Worm (Caenorhabditis elegans) whole organism, L4 larva: ENCODE results near the gene mlp-1.

Source experiments
- F10B5.3 ChIP-seq: sonication (generic microtip); optimal IDR thresholded peaks from 2 replicates; lab custom pipeline; 2016; ENCODE audit warnings: mild to moderate bottlenecking, missing genetic modification characterization, missing compliant biosample characterization
- F44E2.7 ChIP-seq: fragments of 200-800 bp; sonication (Bioruptor generic); IDR thresholded peaks from 2 replicates; pipeline ENCODE4 v2.1.2; 2022; ENCODE audit warnings: missing genetic modification characterization, missing compliant biosample characterization
- F49E8.2 ChIP-seq: sonication (generic microtip); optimal IDR thresholded peaks from 2 replicates; lab custom pipeline; 2016; ENCODE audit warnings: missing compliant biosample characterization, mild to moderate bottlenecking, missing genetic modification characterization, borderline replicate concordance
- T26A8.4 ChIP-seq: fragments of 200-800 bp; sonication (Bioruptor generic); IDR thresholded peaks from 2 replicates; pipeline ENCODE4 v1.3.6; 2022; ENCODE audit warnings: missing genetic modification characterization, missing compliant biosample characterization
- Y105C5A.15 ChIP-seq: fragments of 200-800 bp; sonication (Bioruptor generic); IDR thresholded peaks from 2 replicates; pipeline ENCODE4 v1.3.6; 2022; ENCODE audit warnings: missing genetic modification characterization, missing compliant biosample characterization
- Y75B8A.6 ChIP-seq: fragments of 200-800 bp; sonication (Bioruptor generic); IDR thresholded peaks from 2 replicates; pipeline ENCODE4 v1.3.6; 2022; ENCODE audit warnings: missing genetic modification reagents, missing genetic modification characterization, missing compliant biosample characterization
- ZK546.5 ChIP-seq, 2 experiments: sonication (generic microtip); optimal IDR thresholded peaks; 2 replicates each; lab custom pipeline; 2017; ENCODE audit warnings: missing biosample characterization in 2 of 2, missing genetic modification characterization in 2 of 2
- aly-2 ChIP-seq: sonication (generic microtip); optimal IDR thresholded peaks from 2 replicates; lab custom pipeline; 2018; ENCODE audit warnings: missing biosample characterization, missing genetic modification characterization
- ama-1 ChIP-seq: fragments of 150-350 bp; optimal IDR thresholded peaks from 2 replicates; lab custom pipeline; 2014; ENCODE audit warnings: inconsistent platforms, mixed read lengths
- ceh-28 ChIP-seq: fragments of 150-350 bp; optimal IDR thresholded peaks from 2 replicates; lab custom pipeline; 2014; ENCODE audit warnings: missing biosample characterization, missing genetic modification reagents, missing genetic modification characterization
- ceh-32 ChIP-seq: sonication (generic microtip); optimal IDR thresholded peaks from 2 replicates; lab custom pipeline; 2016; ENCODE audit warnings: mild to moderate bottlenecking, missing genetic modification characterization, missing compliant biosample characterization; ENCODE audit not compliant: poor library complexity
- ces-1 ChIP-seq: fragments of 150-350 bp; sonication (generic microtip); optimal IDR thresholded peaks from 4 replicates; lab custom pipeline; 2014; ENCODE audit warnings: missing biosample characterization, missing genetic modification reagents, missing genetic modification characterization
- cey-2 ChIP-seq: sonication (generic microtip); optimal IDR thresholded peaks from 3 replicates; lab custom pipeline; 2017; ENCODE audit warnings: missing genetic modification characterization, mild to moderate bottlenecking, missing compliant biosample characterization, antibody characterized with exemption, borderline replicate concordance; ENCODE audit not compliant: insufficient read depth
- ctbp-1 ChIP-seq: fragments of 200-800 bp; sonication (Bioruptor generic); IDR thresholded peaks from 2 replicates; pipeline ENCODE4 v1.3.6; 2022; ENCODE audit warnings: missing genetic modification reagents, missing genetic modification characterization, missing compliant biosample characterization
- dpl-1 ChIP-seq: fragments of 150-350 bp; optimal IDR thresholded peaks from 2 replicates; lab custom pipeline; 2014; ENCODE audit warnings: missing biosample characterization, missing genetic modification reagents, missing genetic modification characterization
- duxl-1 ChIP-seq: sonication (generic microtip); optimal IDR thresholded peaks from 2 replicates; lab custom pipeline; 2016; ENCODE audit warnings: mild to moderate bottlenecking, missing genetic modification characterization, moderate library complexity, missing compliant biosample characterization; ENCODE audit not compliant: poor library complexity
- egl-43 ChIP-seq: fragments of 200-800 bp; sonication (Bioruptor generic); IDR thresholded peaks from 2 replicates; pipeline ENCODE4 v1.3.6; 2022; ENCODE audit warnings: missing genetic modification reagents, missing genetic modification characterization, missing compliant biosample characterization
- fos-1 ChIP-seq: fragments of 150-350 bp; optimal IDR thresholded peaks from 2 replicates; lab custom pipeline; 2014; ENCODE audit warnings: missing biosample characterization, missing genetic modification characterization
- gei-8 ChIP-seq: fragments of 200-800 bp; sonication (Bioruptor generic); optimal IDR thresholded peaks from 2 replicates; lab custom pipeline; 2018; ENCODE audit warnings: mild to moderate bottlenecking, missing genetic modification characterization, missing compliant biosample characterization
- hif-1 ChIP-seq, 2 experiments: sonication (generic microtip); optimal IDR thresholded peaks; 2 replicates each; lab custom pipeline; 2016 to 2017; ENCODE audit warnings: missing compliant biosample characterization in 2 of 2, missing genetic modification characterization in 2 of 2, missing genetic modification reagents in 2 of 2, missing genotype in 2 of 2, mild to moderate bottlenecking in 1 of 2
- hlh-11 ChIP-seq: fragments of 200-800 bp; sonication (Bioruptor generic); optimal IDR thresholded peaks from 2 replicates; lab custom pipeline; 2018; ENCODE audit warnings: mild to moderate bottlenecking, missing genetic modification characterization, missing compliant biosample characterization
- hlh-30 ChIP-seq: sonication (generic microtip); optimal IDR thresholded peaks from 2 replicates; lab custom pipeline; 2017; ENCODE audit warnings: antibody characterized with exemption, mild to moderate bottlenecking, missing genetic modification characterization, missing compliant biosample characterization; ENCODE audit not compliant: insufficient read depth
- lin-13 ChIP-seq: fragments of 150-350 bp; optimal IDR thresholded peaks from 2 replicates; lab custom pipeline; 2014; ENCODE audit warnings: missing biosample characterization, missing genetic modification reagents, missing genetic modification characterization
- lin-29 ChIP-seq: fragments of 200-800 bp; sonication (Bioruptor generic); IDR thresholded peaks from 2 replicates; pipeline ENCODE4 v1.3.6; 2022; ENCODE audit warnings: missing genetic modification reagents, missing genetic modification characterization, missing compliant biosample characterization
- lir-3 ChIP-seq: sonication (generic microtip); optimal IDR thresholded peaks from 2 replicates; lab custom pipeline; 2016; ENCODE audit warnings: mild to moderate bottlenecking, missing genetic modification characterization, missing compliant biosample characterization
- lsy-2 ChIP-seq, 2 experiments: fragments of 150-350 bp in 1 of 2; sonication (generic microtip) in 1 of 2; optimal IDR thresholded peaks; 2 replicates each; lab custom pipeline; 2014 to 2017; ENCODE audit warnings: missing biosample characterization in 2 of 2, missing genetic modification characterization in 2 of 2
- mes-2 ChIP-seq: sonication (generic microtip); optimal IDR thresholded peaks from 2 replicates; lab custom pipeline; 2016; ENCODE audit warnings: missing genotype, mild to moderate bottlenecking, missing genetic modification characterization, missing compliant biosample characterization; ENCODE audit not compliant: poor library complexity, severe bottlenecking
- nhr-102 ChIP-seq: sonication (generic microtip); optimal IDR thresholded peaks from 2 replicates; lab custom pipeline; 2016; ENCODE audit warnings: mild to moderate bottlenecking, missing genetic modification characterization, moderate library complexity, missing compliant biosample characterization
- nhr-111 ChIP-seq: fragments of 200-800 bp; sonication (Bioruptor generic); optimal IDR thresholded peaks from 2 replicates; lab custom pipeline; 2018; ENCODE audit warnings: mild to moderate bottlenecking, missing genetic modification characterization, missing compliant biosample characterization
- nhr-28 ChIP-seq: fragments of 150-350 bp; optimal IDR thresholded peaks from 2 replicates; lab custom pipeline; 2014; ENCODE audit warnings: missing biosample characterization, missing genetic modification characterization
- nhr-41 ChIP-seq: fragments of 200-800 bp; sonication (Bioruptor generic); IDR thresholded peaks from 2 replicates; pipeline ENCODE4 v1.3.6; 2022; ENCODE audit warnings: missing genetic modification reagents, missing genetic modification characterization, missing compliant biosample characterization
- nhr-42 ChIP-seq: fragments of 200-800 bp; sonication (Bioruptor generic); IDR thresholded peaks from 2 replicates; pipeline ENCODE4 v1.3.6; 2022; ENCODE audit warnings: missing genetic modification characterization, missing compliant biosample characterization
- nhr-48 ChIP-seq: sonication (generic microtip); optimal IDR thresholded peaks from 2 replicates; lab custom pipeline; 2016; ENCODE audit warnings: mild to moderate bottlenecking, missing genetic modification characterization, missing compliant biosample characterization
- nhr-77 ChIP-seq: fragments of 150-350 bp; optimal IDR thresholded peaks from 2 replicates; lab custom pipeline; 2014; ENCODE audit warnings: missing biosample characterization, missing genetic modification characterization
- pha-4 ChIP-seq, 2 experiments: fragments of 150-350 bp in 1 of 2; fragments of 200-800 bp in 1 of 2; sonication (Bioruptor generic) in 1 of 2; IDR thresholded peaks in 1 of 2; optimal IDR thresholded peaks in 1 of 2; 2 replicates each; pipeline versions ENCODE4 v1.3.6 to Lab custom; 2014 to 2022; ENCODE audit warnings: missing genetic modification characterization in 2 of 2, missing genetic modification reagents in 2 of 2, missing biosample characterization in 1 of 2, missing compliant biosample characterization in 1 of 2
- pqm-1 ChIP-seq: sonication (generic microtip); optimal IDR thresholded peaks from 2 replicates; lab custom pipeline; 2017; ENCODE audit warnings: missing biosample characterization, missing genetic modification characterization
- rbr-2 ChIP-seq: sonication (generic microtip); optimal IDR thresholded peaks from 2 replicates; lab custom pipeline; 2016; ENCODE audit warnings: missing genotype, missing genetic modification characterization, missing compliant biosample characterization
- set-16 ChIP-seq: fragments of 200-800 bp; sonication (Bioruptor generic); IDR thresholded peaks from 2 replicates; pipeline ENCODE4 v1.3.6; 2022; ENCODE audit warnings: missing genetic modification reagents, missing genetic modification characterization, missing compliant biosample characterization
- skn-1 ChIP-seq: fragments of 150-350 bp; optimal IDR thresholded peaks from 2 replicates; lab custom pipeline; 2014; ENCODE audit warnings: missing biosample characterization, missing genetic modification characterization
- snpc-1.2 ChIP-seq: fragments of 200-800 bp; sonication (Bioruptor generic); IDR thresholded peaks from 2 replicates; pipeline ENCODE4 v1.3.6; 2022; ENCODE audit warnings: missing genetic modification reagents, missing genetic modification characterization, missing compliant biosample characterization
- spr-1 ChIP-seq: sonication (generic microtip); optimal IDR thresholded peaks from 2 replicates; lab custom pipeline; 2016; ENCODE audit warnings: mild to moderate bottlenecking, missing genetic modification characterization, missing compliant biosample characterization
- tag-97 ChIP-seq: fragments of 200-800 bp; sonication (Bioruptor generic); IDR thresholded peaks from 2 replicates; pipeline ENCODE4 v1.3.6; 2022; ENCODE audit warnings: missing genetic modification characterization, missing compliant biosample characterization
- unc-62 ChIP-seq, 3 experiments: fragments of 150-350 bp in 1 of 3; sonication (generic microtip); optimal IDR thresholded peaks in 2 of 3; peaks in 1 of 3; 1 replicate in 1 of 3; 2 replicates in 2 of 3; lab custom pipeline; 2014 to 2017; ENCODE audit warnings: missing biosample characterization in 3 of 3, missing genetic modification characterization in 3 of 3, missing genetic modification reagents in 3 of 3, missing genotype in 1 of 3
- zag-1 ChIP-seq: fragments of 150-350 bp; optimal IDR thresholded peaks from 2 replicates; lab custom pipeline; 2014; ENCODE audit warnings: missing biosample characterization, missing genetic modification characterization
- zfp-2 ChIP-seq: sonication (generic microtip); optimal IDR thresholded peaks from 2 replicates; lab custom pipeline; 2016; ENCODE audit warnings: mild to moderate bottlenecking, missing genetic modification characterization, missing compliant biosample characterization

Gene mlp-1

DNA sequence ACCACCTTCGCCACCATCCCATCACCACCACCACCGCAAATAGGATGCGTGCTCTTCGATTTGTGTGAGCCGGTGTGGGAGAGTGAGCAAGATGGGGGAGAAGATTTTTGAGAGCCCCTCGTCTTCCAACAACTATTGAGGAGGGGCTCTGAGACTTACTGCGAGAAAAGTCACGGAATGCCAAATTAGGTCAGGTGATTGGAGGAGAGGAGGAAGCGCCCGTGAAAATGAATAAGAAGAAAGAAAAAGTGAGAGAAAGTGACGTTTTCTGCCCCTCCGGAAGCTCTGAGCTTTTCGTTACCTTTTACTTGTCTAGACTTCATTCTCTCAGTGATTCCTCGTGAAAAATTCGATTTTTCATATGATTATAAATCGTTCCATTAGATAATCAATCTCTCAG is 23.8 kb upstream of the mlp-1 start:
- TF ChIP-seq F44E2.7 (GFP tag; lab: Robert Waterston, UW) = no peak
- TF ChIP-seq gei-8 (GFP tag; lab: Kevin White, UChicago) = no peak
- no peak for TF ChIP-seq F49E8.2 (tag; lab: Kevin White, UChicago)
- no peak for TF ChIP-seq ama-1 (lab: Kevin White, UChicago)
- TF ChIP-seq pha-4 (GFP tag; IDR thresholded peaks at IDR 0.05; lab: Robert Waterston, UW) = no peak
- TF ChIP-seq pha-4 (tag; optimal IDR thresholded peaks at IDR 0.05; lab: Kevin White, UChicago) = no peak
- no peak for TF ChIP-seq ZK546.5 (tag; optimal IDR thresholded peaks at IDR 0.05; lab: Kevin White, UChicago)
- TF ChIP-seq zfp-2 (tag; lab: Kevin White, UChicago) = no peak
- TF ChIP-seq ctbp-1 (GFP tag; lab: Robert Waterston, UW) = 0 out of 2 replicates have a peak, but pooled peaks have one; percentile 8
- no peak for TF ChIP-seq T26A8.4 (GFP tag; lab: Robert Waterston, UW)
- TF ChIP-seq hif-1 (tag; optimal IDR thresholded peaks at IDR 0.05; lab: Kevin White, UChicago) = no peak
- no peak for TF ChIP-seq tag-97
- TF ChIP-seq pqm-1 (tag; lab: Kevin White, UChicago) = no peak
- TF ChIP-seq unc-62 (GFP tag; optimal IDR thresholded peaks at IDR 0.05 in 1 of 2; lab: Kevin White, UChicago) = no peak
- TF ChIP-seq unc-62 (tag; optimal IDR thresholded peaks at IDR 0.05; lab: Kevin White, UChicago) = no peak
- TF ChIP-seq duxl-1 = no peak
- no peak for TF ChIP-seq hlh-11 (tag; lab: Kevin White, UChicago)
- TF ChIP-seq dpl-1 (GFP tag; lab: Kevin White, UChicago) = no peak
- TF ChIP-seq fos-1 (tag; lab: Kevin White, UChicago) = no peak
- no peak for TF ChIP-seq zag-1 (tag; lab: Kevin White, UChicago)
- TF ChIP-seq snpc-1.2 = no peak
- TF ChIP-seq hlh-30 (tag; lab: Kevin White, UChicago) = peak; percentile 30
- no peak for TF ChIP-seq nhr-41 (GFP tag; lab: Robert Waterston, UW)
- 0 out of 2 replicates have a peak, but pooled peaks have one; percentile 31 for TF ChIP-seq set-16 (GFP tag; lab: Robert Waterston, UW)

DNA sequence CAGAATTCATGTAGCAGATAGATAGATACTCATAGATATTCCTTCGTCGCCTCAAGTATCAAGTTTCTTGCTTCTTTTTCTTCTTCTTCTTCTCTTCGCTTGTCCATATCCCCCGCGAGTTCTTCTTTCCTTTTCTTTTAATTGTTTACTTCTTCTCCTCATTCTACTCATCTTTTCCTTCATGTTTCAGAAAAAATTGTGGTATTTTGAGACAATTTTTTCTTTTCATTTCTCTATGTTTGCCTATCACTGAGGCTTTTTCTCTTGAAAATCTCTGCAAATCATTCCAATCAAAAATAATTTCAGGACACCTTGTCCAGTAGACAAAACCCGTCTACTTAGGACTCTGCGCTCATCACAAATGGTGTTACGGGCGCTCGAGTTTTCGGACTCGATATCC is 18.1 kb upstream of the mlp-1 start, which contains the start of gene T04C9.1:
T04C9.1 (plus strand) TSS at position 301 of the 400 bp plus-strand sequence.
- no peak for TF ChIP-seq Y75B8A.6 (GFP tag; lab: Robert Waterston, UW)
- TF ChIP-seq nhr-77 = no peak
- TF ChIP-seq aly-2 (tag; lab: Kevin White, UChicago) = no peak
- no peak for TF ChIP-seq ceh-28
- TF ChIP-seq cey-2 (tag; lab: Kevin White, UChicago) = no peak
- TF ChIP-seq Y105C5A.15 (GFP tag; lab: Robert Waterston, UW) = no peak
- no peak for TF ChIP-seq nhr-48 (tag; lab: Kevin White, UChicago)
- no peak for TF ChIP-seq mes-2 (tag; lab: Kevin White, UChicago)
- TF ChIP-seq rbr-2 = no peak
- no peak for TF ChIP-seq spr-1 (tag; lab: Kevin White, UChicago)
- no peak for TF ChIP-seq ceh-32 (tag; lab: Kevin White, UChicago)
- no peak for TF ChIP-seq nhr-102
- TF ChIP-seq hif-1 (tag; optimal IDR thresholded peaks at IDR 0.05; lab: Kevin White, UChicago) = no peak
- no peak for TF ChIP-seq F10B5.3 (tag; lab: Kevin White, UChicago)
- TF ChIP-seq nhr-42 (GFP tag; lab: Robert Waterston, UW) = no peak
- no peak for TF ChIP-seq hlh-11 (tag; lab: Kevin White, UChicago)

DNA sequence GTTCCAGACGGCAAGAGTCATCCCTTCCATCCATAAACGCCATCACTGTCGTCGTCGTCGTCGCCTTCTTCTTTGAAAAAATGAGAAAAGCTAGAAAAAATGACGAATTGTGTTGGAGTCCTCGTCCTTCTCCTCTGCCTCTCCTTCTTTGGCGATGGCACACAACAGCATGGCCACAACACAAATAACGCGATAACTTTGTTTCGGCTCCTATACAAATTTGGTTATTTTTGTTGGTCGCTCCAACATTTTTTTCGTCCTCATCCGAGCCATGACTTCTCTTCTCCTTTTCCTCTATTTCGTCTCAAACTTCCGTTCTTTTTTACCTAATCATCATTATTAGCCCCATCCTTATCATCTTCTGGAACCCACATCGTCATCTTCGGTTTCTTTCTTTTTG is 17.2 kb upstream of the mlp-1 start:
- TF ChIP-seq nhr-102 (no peak), ctbp-1 (GFP tag; lab: Robert Waterston, UW) (0 out of 2 replicates have a peak, but pooled peaks have one; percentile 36), nhr-111 (GFP tag; lab: Kevin White, UChicago) (no peak), lsy-2 (tag; optimal IDR thresholded peaks at IDR 0.05; lab: Kevin White, UChicago) (peak in 1 of 2 experiments; percentile 7), rbr-2 (peak; percentile 16), nhr-28 (tag; lab: Kevin White, UChicago) (no peak), pha-4 (GFP tag; IDR thresholded peaks at IDR 0.05; lab: Robert Waterston, UW) (no peak), pha-4 (tag; optimal IDR thresholded peaks at IDR 0.05; lab: Kevin White, UChicago) (no peak), egl-43 (GFP tag; lab: Robert Waterston, UW) (no peak), lin-29 (no peak), lin-13 (GFP tag; lab: Kevin White, UChicago) (no peak), skn-1 (tag; lab: Kevin White, UChicago) (no peak), lir-3 (tag; lab: Kevin White, UChicago) (no peak), ces-1 (GFP tag; lab: Kevin White, UChicago) (peak; percentile 88)
